Worm (Caenorhabditis elegans): Measurements from ENCODE around the gene soap-1.
A peak's percentile ranks its signal among the peaks of the same experiment; 100 is the strongest.

Gene soap-1

DNA sequence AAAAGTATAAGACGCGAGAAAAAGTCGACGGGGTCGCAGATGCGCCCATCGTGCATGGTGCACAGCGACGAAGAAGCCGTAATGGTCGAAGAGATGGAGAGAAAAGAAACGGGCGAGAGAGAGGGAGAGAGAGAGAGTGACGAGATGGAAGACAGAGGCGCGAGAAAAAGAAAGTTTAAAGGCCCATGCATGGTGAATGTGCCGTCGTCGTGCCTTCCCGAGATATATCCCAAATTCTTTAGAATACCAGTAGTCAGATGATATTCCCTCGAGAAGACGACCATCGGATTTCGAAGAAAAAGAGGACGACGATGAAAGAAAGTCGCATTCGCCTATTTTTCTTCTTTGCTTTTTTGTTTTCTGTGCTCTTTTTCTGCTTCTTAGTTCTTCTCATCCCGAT, 1.3 kb upstream of the soap-1 start:
- TF ChIP-seq nhr-120 (GFP tag; IDR thresholded peaks at IDR 0.05): no peak
- TF ChIP-seq D2030.7 (GFP tag; IDR thresholded peaks at IDR 0.05): no peak
- TF ChIP-seq F52B5.7 (tag; optimal IDR thresholded peaks at IDR 0.05): no peak
- peak; percentile 8; the same call in 1 of the 2 replicates for TF ChIP-seq dox-1 (GFP tag; IDR thresholded peaks at IDR 0.05)
- no peak for TF ChIP-seq cebp-1 (GFP tag; IDR thresholded peaks at IDR 0.05)
- TF ChIP-seq cebp-1 (tag; optimal IDR thresholded peaks at IDR 0.05): peak; percentile 16
- TF ChIP-seq zfh-2 (GFP tag; conservative IDR thresholded peaks at IDR 0.05): peak; percentile 71
- TF ChIP-seq ceh-27 (GFP tag; optimal IDR thresholded peaks at IDR 0.05): no peak
- TF ChIP-seq hsf-1 (GFP tag; IDR thresholded peaks at IDR 0.05): 0 out of 2 replicates have a peak, but pooled peaks have one; percentile 22
- TF ChIP-seq unc-62 (GFP tag; optimal IDR thresholded peaks at IDR 0.05): no peak

ce11 chrV:7209001-7209400, 5.7 kb downstream of the soap-1 start:
- no peak for TF ChIP-seq nhr-179 (tag; optimal IDR thresholded peaks at IDR 0.05)
- TF ChIP-seq let-526 (GFP tag; IDR thresholded peaks at IDR 0.05): no peak
- TF ChIP-seq egrh-3 (GFP tag; IDR thresholded peaks at IDR 0.05): no peak
- no peak for TF ChIP-seq sptf-2 (GFP tag; optimal IDR thresholded peaks at IDR 0.05)
- no peak for TF ChIP-seq repo-1 (tag; optimal IDR thresholded peaks at IDR 0.05)
- TF ChIP-seq F23B12.7 (tag; optimal IDR thresholded peaks at IDR 0.05; ENCODE audit: insufficient read depth): no peak
- TF ChIP-seq snpc-4 (GFP tag; optimal IDR thresholded peaks at IDR 0.05): no peak
- TF ChIP-seq snpc-4 (tag; optimal IDR thresholded peaks at IDR 0.05): no peak
- no peak for TF ChIP-seq lsl-1 (GFP tag; optimal IDR thresholded peaks at IDR 0.05)
- no peak for TF ChIP-seq madf-6 (GFP tag; IDR thresholded peaks at IDR 0.05)
- no peak for TF ChIP-seq ztf-3 (GFP tag; optimal IDR thresholded peaks at IDR 0.05)
- TF ChIP-seq lag-1 (GFP tag; IDR thresholded peaks at IDR 0.05): no peak
- no peak for TF ChIP-seq die-1 (tag; optimal IDR thresholded peaks at IDR 0.05)
- no peak for TF ChIP-seq madf-8 (GFP tag; conservative IDR thresholded peaks at IDR 0.05)
- TF ChIP-seq Y53G8AR.9 (GFP tag; conservative IDR thresholded peaks at IDR 0.05): no peak
- no peak for TF ChIP-seq Y79H2A.3 (GFP tag; conservative IDR thresholded peaks at IDR 0.05)
- no peak for TF ChIP-seq madf-3 (GFP tag; IDR thresholded peaks at IDR 0.05)
- TF ChIP-seq Y95B8A.8 (GFP tag; IDR thresholded peaks at IDR 0.05): no peak
- no peak for TF ChIP-seq C17E4.6 (GFP tag; IDR thresholded peaks at IDR 0.05)
- TF ChIP-seq ztf-22 (GFP tag; optimal IDR thresholded peaks at IDR 0.05): no peak

- TF ChIP-seq B0019.2 (GFP tag; conservative IDR thresholded peaks at IDR 0.05) (no peak), egl-44 (GFP tag; IDR thresholded peaks at IDR 0.05) (no peak), F55B11.4 (tag; optimal IDR thresholded peaks at IDR 0.05; ENCODE audit: borderline replicate concordance, insufficient read depth) (no peak), ztf-6 (GFP tag; IDR thresholded peaks at IDR 0.05) (no peak), F10E7.11 (tag; optimal IDR thresholded peaks at IDR 0.05) (no peak), repo-1 (tag; optimal IDR thresholded peaks at IDR 0.05) (no peak), hrde-1 (tag; optimal IDR thresholded peaks at IDR 0.05; ENCODE audit: borderline replicate concordance) (no peak), hlh-12 (tag; optimal IDR thresholded peaks at IDR 0.05) (no peak), K12H6.12 (tag; optimal IDR thresholded peaks at IDR 0.05) (no peak), F33H1.4 (GFP tag; IDR thresholded peaks at IDR 0.05) (no peak), sdz-38 (tag; optimal IDR thresholded peaks at IDR 0.05) (no peak)
Measured at ce11 chrV:7201353-7201752, 13.3 kb downstream of the soap-1 start.
